Worm (Caenorhabditis elegans) whole organism, L4/young adult: ENCODE data around the gene pcn-1.
A peak's percentile ranks its signal among the peaks of the same experiment; 100 is the strongest.

ENCODE experiments used
- W03F9.2 ChIP-seq: fragments of 150-350 bp; optimal IDR thresholded peaks from 2 replicates; lab custom pipeline; 2014; ENCODE audit warnings: missing biosample characterization, missing genetic modification characterization
- dao-5 ChIP-seq: sonication (generic microtip); optimal IDR thresholded peaks from 2 replicates; lab custom pipeline; 2016; ENCODE audit warnings: missing genotype, missing genetic modification characterization, moderate library complexity, missing compliant biosample characterization
- him-1 ChIP-seq: sonication (generic microtip); optimal IDR thresholded peaks from 2 replicates; lab custom pipeline; 2016; ENCODE audit warnings: missing genotype, missing genetic modification reagents, missing genetic modification characterization, missing compliant biosample characterization

pcn-1 gene

DNA sequence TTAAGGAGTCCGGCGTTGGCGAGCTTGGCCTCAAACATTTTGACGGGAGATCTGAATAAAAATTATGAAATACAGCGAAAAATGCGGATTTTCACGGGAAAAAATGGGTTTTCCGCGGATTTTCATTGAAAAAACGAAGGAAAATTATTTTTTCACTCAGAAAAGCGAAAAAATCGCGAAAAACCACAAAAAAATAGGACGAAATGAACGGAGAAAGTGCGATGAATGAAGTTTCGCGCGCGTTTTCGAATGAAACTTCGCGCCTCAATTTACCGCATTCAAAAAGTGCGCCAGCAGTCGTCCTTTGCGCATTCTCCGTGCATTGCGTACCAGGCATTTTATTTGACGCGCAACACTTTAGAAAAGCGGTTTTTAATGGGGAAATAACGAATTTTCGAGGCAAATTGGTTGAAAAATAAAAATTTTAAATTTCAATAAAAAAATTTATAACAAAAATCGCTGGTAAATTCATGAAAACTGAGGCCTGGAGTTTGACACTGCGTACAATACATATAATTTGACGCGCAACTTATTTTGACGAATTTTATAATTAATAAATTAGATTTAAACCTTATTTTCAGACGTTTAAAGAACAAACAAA, at the start of gene pcn-1:
pcn-1 (minus strand) TSS at position 51 of the 601 bp plus-strand sequence.
- TF ChIP-seq dao-5 (tag; lab: Kevin White, UChicago) (peak; percentile 3), W03F9.2 (tag; lab: Kevin White, UChicago) (peak; percentile 95), him-1 (tag; lab: Kevin White, UChicago) (peak; percentile 91)

DNA sequence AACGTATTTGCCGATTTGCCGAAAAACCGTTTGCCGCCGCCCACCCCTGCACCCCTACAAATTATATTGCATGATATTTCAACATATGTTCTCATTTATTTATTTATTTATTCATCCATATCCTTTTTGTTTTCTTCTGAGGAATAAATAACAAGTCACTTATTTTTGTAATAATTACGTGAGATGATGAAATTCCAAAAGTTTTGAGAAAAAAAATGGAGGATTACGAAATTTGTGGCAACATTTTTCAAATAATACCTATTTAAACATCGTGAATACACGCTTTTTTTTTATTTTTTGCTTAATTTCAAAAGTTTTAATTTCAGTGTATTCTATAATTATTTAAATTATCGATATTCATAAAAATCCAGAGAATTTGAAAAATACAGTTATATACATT, 47.7 kb upstream of the pcn-1 start:
- TF ChIP-seq him-1 (tag; lab: Kevin White, UChicago): no peak
- TF ChIP-seq dao-5 (tag; lab: Kevin White, UChicago): no peak
- no peak for TF ChIP-seq W03F9.2 (tag; lab: Kevin White, UChicago)

DNA sequence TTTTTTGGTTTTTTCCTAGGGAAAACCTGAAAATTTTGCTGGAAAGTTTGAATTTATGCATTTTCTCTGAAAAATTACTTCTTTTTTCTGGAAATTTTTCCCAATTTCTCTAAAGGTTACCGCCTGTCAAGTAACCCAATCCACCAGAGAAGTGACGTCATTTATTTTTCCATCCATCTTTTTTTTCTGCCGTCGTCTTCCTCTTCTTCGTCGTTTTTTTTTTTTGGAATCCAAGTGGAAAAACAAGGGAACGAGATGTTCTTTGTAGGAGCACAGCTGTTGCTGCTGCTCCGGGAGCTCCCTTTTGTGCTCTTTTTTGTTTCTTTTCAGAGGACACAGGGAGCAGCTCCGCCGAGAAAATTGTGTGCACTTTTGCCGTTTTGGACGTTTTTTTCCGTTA, 45.1 kb upstream of the pcn-1 start:
- TF ChIP-seq him-1 (tag; lab: Kevin White, UChicago) (no peak), W03F9.2 (tag; lab: Kevin White, UChicago) (no peak), dao-5 (tag; lab: Kevin White, UChicago) (no peak)

DNA sequence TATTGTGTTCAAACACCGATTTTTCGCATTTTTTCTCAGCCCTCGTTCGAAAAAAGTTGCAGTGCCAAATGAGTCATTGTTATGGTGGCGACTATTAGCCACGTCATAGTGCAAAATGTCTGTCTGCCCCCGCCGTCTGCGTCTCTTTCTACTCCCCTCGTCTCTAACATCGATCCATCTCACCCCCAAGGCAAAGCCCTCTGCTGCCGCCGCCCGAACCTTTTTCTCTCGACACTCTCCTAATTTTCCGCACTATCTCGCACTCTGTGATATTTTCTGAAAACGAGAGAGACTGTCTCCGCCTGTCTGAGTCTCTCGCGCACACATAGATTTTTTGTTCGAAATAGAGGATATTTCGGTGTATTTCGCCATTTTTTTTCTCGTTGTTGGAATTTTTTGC, 43.8 kb upstream of the pcn-1 start:
- peak; percentile 11 for TF ChIP-seq him-1 (tag; lab: Kevin White, UChicago)
- TF ChIP-seq dao-5 (tag; lab: Kevin White, UChicago): no peak

DNA sequence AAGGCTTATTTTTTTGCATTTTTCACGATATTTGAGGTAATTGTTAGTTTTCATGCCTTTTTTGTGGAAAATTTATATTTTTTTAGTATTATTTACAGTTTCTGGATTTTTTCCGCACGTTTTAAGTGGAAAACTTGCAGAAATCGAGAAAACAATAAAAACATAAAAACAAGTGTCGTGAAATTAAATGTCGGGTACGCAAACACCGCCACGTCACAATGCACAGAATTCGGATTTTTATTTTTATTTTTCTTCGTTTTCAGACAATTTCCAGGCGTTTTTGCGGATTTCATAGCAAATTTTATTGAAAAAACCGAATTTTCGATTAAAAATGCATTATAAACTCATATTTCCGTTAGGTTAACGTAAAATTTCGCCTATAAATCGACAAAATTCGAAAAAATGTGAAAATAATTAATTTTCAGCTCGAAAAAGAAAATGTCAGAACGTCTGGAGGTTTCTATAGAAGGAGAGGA, 36.6 kb upstream of the pcn-1 start, which contains the start of gene C35B1.2:
C35B1.2 (plus strand) TSS at position 426 of the 476 bp plus-strand sequence.
- TF ChIP-seq W03F9.2 (tag; lab: Kevin White, UChicago) (peak; percentile 23), him-1 (tag; lab: Kevin White, UChicago) (no peak)

DNA sequence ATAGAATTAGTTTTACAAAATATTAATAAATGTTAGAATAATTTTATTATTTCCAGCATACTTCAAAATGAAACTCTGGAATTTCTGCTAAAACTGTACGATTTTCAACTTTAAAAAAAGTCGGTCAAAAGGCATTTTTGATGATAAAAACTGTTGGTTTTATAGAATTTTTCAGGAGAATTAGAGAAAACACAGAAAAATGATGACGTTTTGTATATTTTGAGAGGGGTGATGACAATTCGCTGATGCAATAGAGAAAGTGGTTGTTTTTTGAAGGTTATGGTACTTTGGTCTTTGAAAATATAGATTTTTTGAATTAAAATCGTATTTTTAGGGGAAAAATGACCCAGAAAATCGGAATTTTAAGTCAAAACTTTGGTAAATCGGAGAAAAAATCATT, 35.8 kb upstream of the pcn-1 start:
- TF ChIP-seq dao-5 (tag; lab: Kevin White, UChicago): no peak
- TF ChIP-seq W03F9.2 (tag; lab: Kevin White, UChicago): peak; percentile 2

DNA sequence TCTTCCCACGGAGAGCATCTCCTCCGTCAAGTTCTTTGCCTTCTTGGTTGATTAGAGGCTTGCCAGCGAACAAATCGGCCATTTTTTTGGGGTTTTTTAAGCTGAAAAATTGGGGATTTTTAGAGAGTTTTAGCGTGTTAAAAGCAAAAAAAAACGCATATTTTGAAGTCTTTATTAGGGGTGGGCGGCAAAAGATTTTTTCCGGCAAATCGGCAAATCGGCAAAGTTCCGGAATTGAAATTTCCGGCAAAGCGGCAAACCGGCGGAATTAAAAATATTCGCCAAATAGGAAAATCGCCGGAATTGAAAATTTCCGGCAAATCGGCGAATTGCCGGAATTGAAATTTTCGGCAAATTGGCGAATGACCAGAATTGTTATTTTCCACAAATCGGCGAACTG, 34.9 kb upstream of the pcn-1 start, which contains the start of gene C35B1.5:
C35B1.5 (minus strand) TSS at position 101 of the 400 bp plus-strand sequence.
- TF ChIP-seq him-1 (tag; lab: Kevin White, UChicago): no peak
- no peak for TF ChIP-seq dao-5 (tag; lab: Kevin White, UChicago)
- TF ChIP-seq W03F9.2 (tag; lab: Kevin White, UChicago): no peak

DNA sequence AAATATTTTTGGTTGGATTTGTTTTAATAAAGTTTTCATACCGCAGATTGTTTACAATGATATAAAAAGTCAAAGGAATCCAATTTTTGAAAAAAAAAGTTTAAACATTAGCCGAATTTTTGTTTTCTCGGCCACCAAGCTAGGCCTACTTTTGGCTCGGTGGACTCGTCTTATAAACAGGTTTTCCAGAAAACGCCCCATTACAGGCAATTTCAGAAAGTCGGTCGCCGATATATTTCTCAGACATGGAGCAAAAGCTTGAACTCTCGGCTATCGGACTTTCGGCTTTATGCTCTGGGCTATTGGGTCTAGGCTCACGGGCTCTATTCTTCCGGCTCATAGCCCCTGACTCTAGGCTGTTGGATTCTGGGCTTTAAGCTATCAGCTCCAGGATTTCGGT, 33.8 kb upstream of the pcn-1 start:
- no peak for TF ChIP-seq W03F9.2 (tag; lab: Kevin White, UChicago)
- TF ChIP-seq him-1 (tag; lab: Kevin White, UChicago): no peak
- TF ChIP-seq dao-5 (tag; lab: Kevin White, UChicago): no peak

DNA sequence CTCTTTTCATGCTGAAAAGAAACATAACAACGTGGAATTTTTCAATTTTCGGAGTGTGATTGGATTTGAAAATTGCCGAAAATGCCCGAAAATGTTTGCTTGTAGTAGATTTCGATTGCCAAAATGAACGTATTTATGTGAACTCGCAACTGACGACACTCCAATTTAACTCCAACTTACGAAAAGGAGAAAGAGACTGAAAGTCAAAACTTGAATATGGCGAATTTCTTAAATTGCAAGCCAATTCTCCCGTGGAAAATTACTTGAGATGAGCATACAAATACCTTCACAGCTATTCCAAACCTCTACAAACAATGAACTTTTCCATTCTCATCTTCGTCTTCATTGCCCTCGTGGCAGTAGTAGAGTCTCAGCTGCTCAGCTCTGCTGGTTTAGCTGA, 33.4 kb upstream of the pcn-1 start:
- TF ChIP-seq him-1 (tag; lab: Kevin White, UChicago) (no peak), W03F9.2 (tag; lab: Kevin White, UChicago) (no peak), dao-5 (tag; lab: Kevin White, UChicago) (no peak)

DNA sequence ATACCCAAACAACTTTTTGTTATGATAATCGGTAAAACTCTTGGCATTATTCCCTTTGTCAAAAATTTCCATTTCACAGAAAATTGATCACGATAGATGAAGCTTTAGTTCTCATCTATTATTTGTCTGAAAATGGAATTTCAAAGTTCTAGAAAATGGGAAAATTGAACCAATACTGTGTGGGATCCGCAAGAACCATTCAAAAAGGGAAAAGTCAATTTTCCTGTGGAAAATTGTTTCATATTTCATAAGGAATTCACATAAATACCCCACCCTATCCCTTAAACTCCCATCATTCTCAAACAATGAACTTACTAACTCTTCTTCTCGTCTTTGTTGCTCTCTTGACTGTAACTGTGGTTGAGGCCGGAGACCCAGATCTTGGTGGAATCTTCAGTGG, 31.6 kb upstream of the pcn-1 start, which contains the start of the genes C35B1.9 and C35B1.3:
C35B1.9 (minus strand) TSS at position 101 of the 400 bp plus-strand sequence.
C35B1.3 (plus strand) TSS at position 306 of the 400 bp plus-strand sequence.
- TF ChIP-seq him-1 (tag; lab: Kevin White, UChicago) (no peak), dao-5 (tag; lab: Kevin White, UChicago) (no peak), W03F9.2 (tag; lab: Kevin White, UChicago) (no peak)

DNA sequence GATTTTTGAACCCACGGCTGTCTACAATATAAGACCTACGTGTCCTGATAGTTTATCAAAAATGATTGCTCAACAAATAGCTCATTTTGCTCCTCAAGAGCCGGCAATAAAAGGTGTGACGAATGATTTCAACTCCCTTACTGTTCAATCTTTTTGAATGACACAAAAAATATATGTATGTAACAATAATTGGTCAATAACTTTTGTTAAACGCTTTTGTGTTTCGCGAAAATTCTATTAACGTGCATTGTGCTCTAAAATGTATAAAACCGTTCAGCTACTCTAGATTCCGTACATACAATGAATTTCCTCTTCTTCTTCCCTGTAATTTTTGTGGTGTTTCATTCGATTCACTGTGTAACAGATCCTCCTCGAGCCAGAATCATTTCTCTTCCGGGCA, 30.3 kb upstream of the pcn-1 start, which contains the start of gene C35B1.4:
C35B1.4 (plus strand) TSS at position 301 of the 400 bp plus-strand sequence.
- TF ChIP-seq him-1 (tag; lab: Kevin White, UChicago) (no peak), dao-5 (tag; lab: Kevin White, UChicago) (no peak), W03F9.2 (tag; lab: Kevin White, UChicago) (no peak)

DNA sequence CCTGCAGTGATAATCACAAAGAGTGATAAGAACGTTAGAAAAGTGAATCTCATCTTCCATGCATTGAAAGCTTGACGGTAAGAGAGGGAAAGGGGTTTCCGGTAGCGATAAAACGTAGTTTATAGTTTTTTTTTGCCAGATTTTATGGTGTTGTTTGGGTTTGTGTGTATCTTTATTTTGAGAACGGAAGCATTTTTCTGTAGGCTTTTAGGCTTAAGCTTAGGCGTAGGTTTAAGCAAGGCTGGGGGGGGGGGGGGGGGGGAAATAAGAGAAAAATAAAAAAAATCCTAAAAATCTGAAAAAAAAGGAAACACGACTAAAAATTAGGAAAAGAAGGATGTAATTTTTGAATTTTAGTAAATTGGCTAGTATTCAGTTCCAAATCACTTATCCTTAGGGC, 29.7 kb upstream of the pcn-1 start, which contains the start of gene C35B1.8:
C35B1.8 (minus strand) TSS at position 101 of the 400 bp plus-strand sequence.
- TF ChIP-seq W03F9.2 (tag; lab: Kevin White, UChicago) (no peak), dao-5 (tag; lab: Kevin White, UChicago) (no peak), him-1 (tag; lab: Kevin White, UChicago) (no peak)

DNA sequence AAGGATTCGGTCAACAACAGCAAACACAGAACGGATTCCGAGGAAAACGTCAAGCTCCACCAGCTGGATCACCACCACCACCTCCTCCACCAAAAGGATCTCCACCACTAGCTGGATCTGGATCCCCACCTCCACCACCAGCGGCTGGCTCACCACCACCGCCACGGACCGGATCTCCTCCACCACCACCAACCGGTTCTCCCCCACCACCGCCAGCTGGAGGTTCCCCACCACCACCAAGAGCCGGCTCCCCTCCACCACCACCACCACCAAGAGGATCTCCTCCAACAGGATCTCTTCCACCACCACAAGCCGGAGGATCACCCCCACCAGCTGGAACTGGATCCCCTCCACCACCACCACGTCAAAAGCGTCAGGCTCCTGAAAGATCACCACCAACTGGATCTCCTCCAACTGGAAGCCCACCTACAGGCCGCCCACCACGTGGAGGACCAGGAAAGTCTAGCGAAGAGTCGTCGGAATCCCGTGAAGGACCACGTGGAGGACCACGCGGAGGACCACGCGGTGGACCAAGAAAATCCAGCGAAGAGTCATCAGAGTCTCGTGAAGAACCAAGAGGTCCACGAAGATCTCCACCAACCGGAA, 27.5 kb upstream of the pcn-1 start:
- TF ChIP-seq W03F9.2 (tag; lab: Kevin White, UChicago) (no peak), dao-5 (tag; lab: Kevin White, UChicago) (no peak), him-1 (tag; lab: Kevin White, UChicago) (no peak)
